Worm (Caenorhabditis elegans) whole organism, L3 larva: Measurements from ENCODE around the gene K08D8.4.

Source experiments
- ZK546.5 ChIP-seq: sonication (generic microtip); optimal IDR thresholded peaks from 2 replicates; lab custom pipeline; 2017; ENCODE audit warnings: missing biosample characterization, missing genetic modification characterization
- egl-5 ChIP-seq: fragments of 150-350 bp; optimal IDR thresholded peaks from 2 replicates; lab custom pipeline; 2017; ENCODE audit warnings: missing biosample characterization, missing genetic modification reagents, missing genetic modification characterization, inconsistent platforms
- fkh-2 ChIP-seq: fragments of 150-350 bp; optimal IDR thresholded peaks from 2 replicates; lab custom pipeline; 2014; ENCODE audit warnings: missing biosample characterization, missing genetic modification reagents, missing genetic modification characterization
- fos-1 ChIP-seq: fragments of 150-350 bp; optimal IDR thresholded peaks from 2 replicates; lab custom pipeline; 2014; ENCODE audit warnings: missing biosample characterization, missing genetic modification characterization
- lin-39 ChIP-seq: fragments of 150-350 bp; optimal IDR thresholded peaks from 2 replicates; lab custom pipeline; 2018; ENCODE audit warnings: missing biosample characterization, missing genetic modification reagents, missing genetic modification characterization
- nfya-1 ChIP-seq: sonication (generic microtip); optimal IDR thresholded peaks from 2 replicates; lab custom pipeline; 2017; ENCODE audit warnings: missing genetic modification characterization, mild to moderate bottlenecking, missing compliant biosample characterization, antibody characterized with exemption, moderate library complexity; ENCODE audit not compliant: insufficient read depth
- nhr-11 ChIP-seq: fragments of 150-350 bp; optimal IDR thresholded peaks from 2 replicates; lab custom pipeline; 2014; ENCODE audit warnings: missing biosample characterization, missing genetic modification characterization
- nhr-77 ChIP-seq: fragments of 150-350 bp; optimal IDR thresholded peaks from 2 replicates; lab custom pipeline; 2014; ENCODE audit warnings: missing biosample characterization, missing genetic modification characterization

DNA sequence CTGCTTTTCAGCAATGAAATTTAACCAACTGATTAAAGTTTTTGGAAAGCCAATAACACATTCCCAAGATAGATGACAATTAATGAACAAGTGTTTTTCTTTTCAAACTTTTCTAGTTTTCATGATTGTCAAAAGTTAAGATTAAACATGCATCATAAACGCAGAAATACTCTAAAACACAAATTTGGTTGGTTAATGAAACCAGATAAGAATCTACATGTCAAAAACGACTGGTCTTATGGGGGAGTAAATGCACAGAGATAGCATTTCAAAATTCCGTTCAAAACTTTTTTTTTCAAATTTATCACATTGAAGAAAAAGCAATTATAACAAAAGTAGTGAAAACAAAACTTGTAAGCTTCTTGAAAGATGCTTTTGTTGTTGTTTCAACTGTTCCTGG is 6.1 kb downstream of the K08D8.4 start:
- TF ChIP-seq fos-1 (tag; lab: Kevin White, UChicago) (no peak), egl-5 (tag; lab: Kevin White, UChicago) (no peak), nfya-1 (tag; lab: Kevin White, UChicago) (no peak), nhr-11 (tag; lab: Kevin White, UChicago) (no peak), lin-39 (no peak), nhr-77 (tag; lab: Kevin White, UChicago) (no peak), fkh-2 (tag; lab: Kevin White, UChicago) (no peak), ZK546.5 (tag; lab: Kevin White, UChicago) (no peak)
